Worm (Caenorhabditis elegans): Measurements from ENCODE around the gene tag-234.

ce11 chrII:5835146-5835545 lies 28.8 kb upstream of the tag-234 start:
- TF ChIP-seq pha-4 (tag; optimal IDR thresholded peaks at IDR 0.05) = no peak
- no peak for TF ChIP-seq unc-62 (GFP tag; optimal IDR thresholded peaks at IDR 0.05)
- no peak for TF ChIP-seq mab-5 (tag; optimal IDR thresholded peaks at IDR 0.05)
- TF ChIP-seq lin-13 (tag; optimal IDR thresholded peaks at IDR 0.05) = no peak
- no peak for TF ChIP-seq nhr-28 (tag; optimal IDR thresholded peaks at IDR 0.05)
- TF ChIP-seq blmp-1 (tag; optimal IDR thresholded peaks at IDR 0.05) = no peak
- no peak for TF ChIP-seq snpc-4 (tag; optimal IDR thresholded peaks at IDR 0.05)
- no peak for TF ChIP-seq nhr-12 (tag; optimal IDR thresholded peaks at IDR 0.05)
- TF ChIP-seq sem-2 (GFP tag; optimal IDR thresholded peaks at IDR 0.05) = no peak
- no peak for TF ChIP-seq ces-1 (GFP tag; optimal IDR thresholded peaks at IDR 0.05)
- TF ChIP-seq unc-39 (tag; optimal IDR thresholded peaks at IDR 0.05) = no peak
- no peak for TF ChIP-seq ztf-11 (tag; optimal IDR thresholded peaks at IDR 0.05)

All from whole organism, mixed stage, embryonic.